Fruit fly (Drosophila melanogaster): ENCODE results near the gene CG32085.
A peak's percentile ranks its signal among the peaks of the same experiment; 100 is the strongest.

CG32085 gene

dm6 chr3L:11631092-11631491, 49.1 kb downstream of the CG32085 start, which contains the start of gene CG32091:
CG32091 (plus strand) TSS chr3L:11631392.
- peak; percentile 31 for TF ChIP-seq Eip78C (GFP tag)
- TF ChIP-seq CG6792 (GFP tag; optimal IDR thresholded peaks at IDR 0.05), result no peak
- peak; percentile 8 for TF ChIP-seq svp (GFP tag)
- TF ChIP-seq salr (GFP tag; optimal IDR thresholded peaks at IDR 0.05), result no peak
- TF ChIP-seq fkh (GFP tag; optimal IDR thresholded peaks at IDR 0.05), result no peak
- TF ChIP-seq CG9139 (GFP tag; optimal IDR thresholded peaks at IDR 0.05), result peak; percentile 10
- TF ChIP-seq Hr39 (GFP tag; optimal IDR thresholded peaks at IDR 0.05), result no peak
- no peak for TF ChIP-seq net (GFP tag; optimal IDR thresholded peaks at IDR 0.05)
- no peak for TF ChIP-seq spab (GFP tag; optimal IDR thresholded peaks at IDR 0.05)
- TF ChIP-seq Sox14 (GFP tag; optimal IDR thresholded peaks at IDR 0.05), result peak; percentile 4
- TF ChIP-seq ss (GFP tag; optimal IDR thresholded peaks at IDR 0.05), result peak in 1 of 2 experiments; percentile 17
- peak; percentile 23 for TF ChIP-seq dsx (GFP tag; optimal IDR thresholded peaks at IDR 0.05; ENCODE audit: poor library complexity, severe bottlenecking)
- TF ChIP-seq Gug (GFP tag; IDR thresholded peaks at IDR 0.05), result no peak
- no peak for TF ChIP-seq CG11762 (GFP tag; optimal IDR thresholded peaks at IDR 0.05; ENCODE audit: insufficient read depth)
- TF ChIP-seq CG6163 (GFP tag; IDR thresholded peaks at IDR 0.05), result no peak
- TF ChIP-seq CG10631 (GFP tag; optimal IDR thresholded peaks at IDR 0.05), result no peak

- peak; percentile 9 for TF ChIP-seq esn (GFP tag; optimal IDR thresholded peaks at IDR 0.05)
- no peak for TF ChIP-seq CG3032 (tag; optimal IDR thresholded peaks at IDR 0.05)
- no peak for TF ChIP-seq CG9139 (GFP tag; optimal IDR thresholded peaks at IDR 0.05)
- TF ChIP-seq Hr4 (GFP tag; optimal IDR thresholded peaks at IDR 0.05), result no peak
- no peak for TF ChIP-seq achi (GFP tag; optimal IDR thresholded peaks at IDR 0.05)
- no peak for TF ChIP-seq Gug (GFP tag; IDR thresholded peaks at IDR 0.05)
- TF ChIP-seq lz (GFP tag; optimal IDR thresholded peaks at IDR 0.05), result peak; percentile 24
These were observed 49.5 kb downstream of the CG32085 start for dm6 chr3L:11630684-11631083.

dm6 chr3L:11627819-11628483, 52.2 kb downstream of the CG32085 start, which contains the start of gene Apt1:
Apt1 (plus strand) TSS chr3L:11628037.
- TF ChIP-seq CG9139 (GFP tag; optimal IDR thresholded peaks at IDR 0.05) (no peak), pdm3 (GFP tag; optimal IDR thresholded peaks at IDR 0.05) (no peak), Eip78C (GFP tag) (peak; percentile 39), Hr4 (GFP tag; optimal IDR thresholded peaks at IDR 0.05) (peak; percentile 4), topi (GFP tag; optimal IDR thresholded peaks at IDR 0.05) (no peak), svp (GFP tag) (peak; percentile 68), dsx (GFP tag; optimal IDR thresholded peaks at IDR 0.05; ENCODE audit: poor library complexity, severe bottlenecking) (peak; percentile 11), Ets21C (GFP tag; optimal IDR thresholded peaks at IDR 0.05) (no peak), ss (GFP tag; optimal IDR thresholded peaks at IDR 0.05) (peak; percentile 27 to 41), CG10631 (GFP tag; optimal IDR thresholded peaks at IDR 0.05) (no peak), Blimp-1 (GFP tag; optimal IDR thresholded peaks at IDR 0.05) (no peak), lz (GFP tag; optimal IDR thresholded peaks at IDR 0.05) (peak; percentile 11), CG3032 (tag; optimal IDR thresholded peaks at IDR 0.05) (peak; percentile 6), fkh (GFP tag; optimal IDR thresholded peaks at IDR 0.05) (peak; percentile 48), OdsH (GFP tag; optimal IDR thresholded peaks at IDR 0.05) (peak; percentile 4), fd85E (GFP tag; optimal IDR thresholded peaks at IDR 0.05) (no peak), fd59A (GFP tag; optimal IDR thresholded peaks at IDR 0.05) (no peak), CG31627 (GFP tag; optimal IDR thresholded peaks at IDR 0.05) (no peak), CG3919 (GFP tag; optimal IDR thresholded peaks at IDR 0.05) (no peak), Met (GFP tag; optimal IDR thresholded peaks at IDR 0.05) (no peak), esn (GFP tag; optimal IDR thresholded peaks at IDR 0.05) (peak; percentile 44), CG1621 (tag; optimal IDR thresholded peaks at IDR 0.05) (no peak)

- TF ChIP-seq svp (GFP tag), result peak; percentile 82
- TF ChIP-seq Eip78C (GFP tag), result peak; percentile 16
- no peak for TF ChIP-seq CG8319 (GFP tag; optimal IDR thresholded peaks at IDR 0.05)
- TF ChIP-seq CG9139 (GFP tag; optimal IDR thresholded peaks at IDR 0.05), result no peak
- TF ChIP-seq Eip93F (GFP tag; optimal IDR thresholded peaks at IDR 0.05), result no peak
- TF ChIP-seq CG10631 (GFP tag; optimal IDR thresholded peaks at IDR 0.05), result no peak
These were observed 53.8 kb downstream of the CG32085 start, which contains the start of gene PCID2 for dm6 chr3L:11626229-11626826. PCID2 (plus strand) TSS chr3L:11626441.

Measured in whole organism, prepupa.